Worm (Caenorhabditis elegans) whole organism, late embryonic: ENCODE measurements around the gene inx-3.

Experiments used
- F13H6.1 ChIP-seq: sonication (generic microtip); optimal IDR thresholded peaks from 2 replicates; lab custom pipeline; 2016; ENCODE audit warnings: missing genetic modification characterization, missing compliant biosample characterization
- K02D7.2 ChIP-seq: sonication (generic microtip); optimal IDR thresholded peaks from 2 replicates; lab custom pipeline; 2017; ENCODE audit warnings: mild to moderate bottlenecking, missing genetic modification characterization, missing compliant biosample characterization
- K09A11.1 ChIP-seq: sonication (generic microtip); optimal IDR thresholded peaks from 2 replicates; lab custom pipeline; 2017; ENCODE audit warnings: antibody characterized with exemption, mild to moderate bottlenecking, missing genetic modification characterization, missing compliant biosample characterization; ENCODE audit not compliant: insufficient read depth
- ahr-1 ChIP-seq: sonication (generic microtip); optimal IDR thresholded peaks from 2 replicates; lab custom pipeline; 2016; ENCODE audit warnings: missing genetic modification characterization, missing compliant biosample characterization
- ama-1 ChIP-seq: fragments of 150-350 bp; optimal IDR thresholded peaks from 2 replicates; lab custom pipeline; 2014
- ceh-14 ChIP-seq: sonication (generic microtip); optimal IDR thresholded peaks from 2 replicates; lab custom pipeline; 2016; ENCODE audit warnings: missing genotype, missing genetic modification characterization, missing compliant biosample characterization
- ceh-19 ChIP-seq: fragments of 200-800 bp; sonication (Bioruptor generic); optimal IDR thresholded peaks from 2 replicates; lab custom pipeline; 2018; ENCODE audit warnings: mild to moderate bottlenecking, missing genetic modification characterization, missing compliant biosample characterization
- ceh-2 ChIP-seq: sonication (generic microtip); optimal IDR thresholded peaks from 2 replicates; lab custom pipeline; 2016; ENCODE audit warnings: missing genotype, missing genetic modification characterization, missing compliant biosample characterization
- ceh-22 ChIP-seq: sonication (generic microtip); optimal IDR thresholded peaks from 2 replicates; lab custom pipeline; 2017; ENCODE audit warnings: missing biosample characterization, missing genetic modification characterization
- ceh-24 ChIP-seq: sonication (generic microtip); optimal IDR thresholded peaks from 2 replicates; lab custom pipeline; 2016; ENCODE audit warnings: mild to moderate bottlenecking, missing genetic modification characterization, missing compliant biosample characterization
- ceh-31 ChIP-seq: sonication (generic microtip); optimal IDR thresholded peaks from 2 replicates; lab custom pipeline; 2016; ENCODE audit warnings: missing genetic modification characterization, missing compliant biosample characterization
- ceh-48 ChIP-seq: sonication (generic microtip); optimal IDR thresholded peaks from 2 replicates; lab custom pipeline; 2016; ENCODE audit warnings: missing genetic modification characterization, inconsistent platforms, missing compliant biosample characterization
- ceh-6 ChIP-seq: fragments of 200-800 bp; sonication (Bioruptor generic); optimal IDR thresholded peaks from 2 replicates; lab custom pipeline; 2018; ENCODE audit warnings: mild to moderate bottlenecking, missing genetic modification characterization, missing compliant biosample characterization
- che-1 ChIP-seq: sonication (generic microtip); optimal IDR thresholded peaks from 2 replicates; lab custom pipeline; 2016; ENCODE audit warnings: mild to moderate bottlenecking, missing genetic modification characterization, missing compliant biosample characterization
- dmd-4 ChIP-seq: sonication (generic microtip); optimal IDR thresholded peaks from 2 replicates; lab custom pipeline; 2016; ENCODE audit warnings: borderline replicate concordance, missing genetic modification characterization, missing compliant biosample characterization
- elt-2 ChIP-seq: sonication (generic microtip); optimal IDR thresholded peaks from 2 replicates; lab custom pipeline; 2016; ENCODE audit warnings: missing genetic modification reagents, missing genetic modification characterization, missing compliant biosample characterization
- ets-4 ChIP-seq: sonication (generic microtip); optimal IDR thresholded peaks from 2 replicates; lab custom pipeline; 2016; ENCODE audit warnings: missing genetic modification characterization, missing compliant biosample characterization
- eyg-1 ChIP-seq: sonication (generic microtip); optimal IDR thresholded peaks from 2 replicates; lab custom pipeline; 2016; ENCODE audit warnings: missing genotype, missing genetic modification characterization, missing compliant biosample characterization
- fax-1 ChIP-seq: sonication (generic microtip); optimal IDR thresholded peaks from 2 replicates; lab custom pipeline; 2016; ENCODE audit warnings: missing genotype, missing genetic modification characterization, missing compliant biosample characterization
- gmeb-2 ChIP-seq: sonication (generic microtip); optimal IDR thresholded peaks from 2 replicates; lab custom pipeline; 2016; ENCODE audit warnings: missing genetic modification characterization, inconsistent platforms, missing compliant biosample characterization
- hlh-15 ChIP-seq: sonication (generic microtip); optimal IDR thresholded peaks from 2 replicates; lab custom pipeline; 2016; ENCODE audit warnings: missing genetic modification characterization, missing compliant biosample characterization
- hlh-6 ChIP-seq: sonication (generic microtip); optimal IDR thresholded peaks from 2 replicates; lab custom pipeline; 2016; ENCODE audit warnings: missing genotype, missing genetic modification characterization, missing compliant biosample characterization
- hlh-8 ChIP-seq: sonication (generic microtip); optimal IDR thresholded peaks from 2 replicates; lab custom pipeline; 2016; ENCODE audit warnings: missing genotype, missing genetic modification characterization, missing compliant biosample characterization
- lim-6 ChIP-seq: sonication (generic microtip); optimal IDR thresholded peaks from 2 replicates; lab custom pipeline; 2016; ENCODE audit warnings: missing genetic modification characterization, missing compliant biosample characterization
- nfya-1 ChIP-seq: sonication (generic microtip); optimal IDR thresholded peaks from 2 replicates; lab custom pipeline; 2017; ENCODE audit warnings: missing genetic modification characterization, mild to moderate bottlenecking, missing compliant biosample characterization, antibody characterized with exemption, moderate library complexity
- pag-3 ChIP-seq: sonication (generic microtip); optimal IDR thresholded peaks from 2 replicates; lab custom pipeline; 2016; ENCODE audit warnings: missing compliant biosample characterization, missing genetic modification characterization, borderline replicate concordance
- pat-9 ChIP-seq: fragments of 200-800 bp; sonication (Bioruptor generic); optimal IDR thresholded peaks from 2 replicates; lab custom pipeline; 2018; ENCODE audit warnings: mild to moderate bottlenecking, missing genetic modification characterization, moderate library complexity, missing compliant biosample characterization
- pax-1 ChIP-seq: fragments of 150-350 bp; optimal IDR thresholded peaks from 2 replicates; lab custom pipeline; 2014; ENCODE audit warnings: missing biosample characterization, missing genetic modification characterization
- pha-2 ChIP-seq: sonication (generic microtip); optimal IDR thresholded peaks from 2 replicates; lab custom pipeline; 2017; ENCODE audit warnings: mild to moderate bottlenecking, missing genetic modification characterization, missing compliant biosample characterization
- pqm-1 ChIP-seq: sonication (generic microtip); optimal IDR thresholded peaks from 2 replicates; lab custom pipeline; 2016; ENCODE audit warnings: missing genetic modification characterization, missing compliant biosample characterization
- pros-1 ChIP-seq: fragments of 150-350 bp; optimal IDR thresholded peaks from 2 replicates; lab custom pipeline; 2014; ENCODE audit warnings: missing biosample characterization, missing genetic modification reagents, missing genetic modification characterization
- ref-2 ChIP-seq: sonication (generic microtip); optimal IDR thresholded peaks from 2 replicates; lab custom pipeline; 2016; ENCODE audit warnings: missing genetic modification characterization, missing compliant biosample characterization
- rnt-1 ChIP-seq: sonication (generic microtip); optimal IDR thresholded peaks from 2 replicates; lab custom pipeline; 2016; ENCODE audit warnings: missing genetic modification characterization, missing compliant biosample characterization
- sox-2 ChIP-seq: fragments of 200-800 bp; sonication (Bioruptor generic); IDR thresholded peaks from 2 replicates; pipeline ENCODE4 v1.3.6; 2022; ENCODE audit warnings: missing genetic modification reagents, missing genetic modification characterization, missing compliant biosample characterization
- sox-4 ChIP-seq: sonication (generic microtip); optimal IDR thresholded peaks from 2 replicates; lab custom pipeline; 2017; ENCODE audit warnings: mild to moderate bottlenecking, missing genetic modification characterization, inconsistent platforms, missing compliant biosample characterization
- tbx-2 ChIP-seq: sonication (generic microtip); optimal IDR thresholded peaks from 2 replicates; lab custom pipeline; 2016; ENCODE audit warnings: missing genetic modification characterization, missing compliant biosample characterization
- tbx-7 ChIP-seq: sonication (generic microtip); optimal IDR thresholded peaks from 2 replicates; lab custom pipeline; 2016; ENCODE audit warnings: missing genotype, missing genetic modification characterization, missing compliant biosample characterization
- ttx-3 ChIP-seq: sonication (generic microtip); optimal IDR thresholded peaks from 2 replicates; lab custom pipeline; 2016; ENCODE audit warnings: missing genetic modification reagents, missing genetic modification characterization, missing compliant biosample characterization
- unc-3 ChIP-seq, 2 experiments: fragments of 200-800 bp in 1 of 2; sonication (Bioruptor generic) in 1 of 2; sonication (generic microtip) in 1 of 2; conservative IDR thresholded peaks in 1 of 2; optimal IDR thresholded peaks in 1 of 2; 2 replicates each; pipeline versions ENCODE4 v1.3.6 to Lab custom; 2016 to 2022; ENCODE audit warnings: missing compliant biosample characterization in 2 of 2, missing genetic modification characterization in 2 of 2, missing genetic modification reagents in 1 of 2
- unc-42 ChIP-seq: sonication (generic microtip); optimal IDR thresholded peaks from 2 replicates; lab custom pipeline; 2016; ENCODE audit warnings: missing genotype, missing genetic modification characterization, missing compliant biosample characterization
- unc-86 ChIP-seq: sonication (generic microtip); optimal IDR thresholded peaks from 2 replicates; lab custom pipeline; 2016; ENCODE audit warnings: missing genetic modification characterization, missing compliant biosample characterization
- ztf-16 ChIP-seq: sonication (generic microtip); optimal IDR thresholded peaks from 2 replicates; lab custom pipeline; 2017; ENCODE audit warnings: missing genetic modification characterization, missing compliant biosample characterization

The inx-3 gene

ce11 chrX:5956130-5956529 lies 39.8 kb upstream of the inx-3 start:
- TF ChIP-seq tbx-2 (tag; lab: Kevin White, UChicago) (no peak), unc-42 (tag; lab: Kevin White, UChicago) (peak; percentile 17), che-1 (tag; lab: Kevin White, UChicago) (no peak), ttx-3 (no peak), pros-1 (tag; lab: Kevin White, UChicago) (no peak), ceh-19 (GFP tag; lab: Kevin White, UChicago) (no peak)

ce11 chrX:5958815-5959214 lies 37.1 kb upstream of the inx-3 start, which contains the start of gene R07E4.1:
Gene R07E4.1 (plus strand): TSS chrX:5959115.
- no peak for TF ChIP-seq gmeb-2 (tag; lab: Kevin White, UChicago)
- no peak for TF ChIP-seq ama-1 (lab: Kevin White, UChicago)
- TF ChIP-seq lim-6 (tag; lab: Kevin White, UChicago): no peak
- TF ChIP-seq rnt-1 (tag; lab: Kevin White, UChicago): no peak
- no peak for TF ChIP-seq ahr-1 (tag; lab: Kevin White, UChicago)
- no peak for TF ChIP-seq nfya-1 (tag; lab: Kevin White, UChicago)
- no peak for TF ChIP-seq ref-2
- no peak for TF ChIP-seq ceh-31 (tag; lab: Kevin White, UChicago)
- TF ChIP-seq tbx-2 (tag; lab: Kevin White, UChicago): no peak
- no peak for TF ChIP-seq hlh-8 (tag; lab: Kevin White, UChicago)
- no peak for TF ChIP-seq pqm-1
- no peak for TF ChIP-seq pha-2
- no peak for TF ChIP-seq dmd-4 (tag; lab: Kevin White, UChicago)
- TF ChIP-seq ceh-24 (tag; lab: Kevin White, UChicago): no peak
- TF ChIP-seq eyg-1: no peak
- TF ChIP-seq ets-4: no peak
- no peak for TF ChIP-seq ceh-48 (tag; lab: Kevin White, UChicago)
- TF ChIP-seq fax-1 (tag; lab: Kevin White, UChicago): no peak
- TF ChIP-seq K09A11.1 (tag; lab: Kevin White, UChicago): no peak
- TF ChIP-seq, all 69 proteins: peak for 0

DNA sequence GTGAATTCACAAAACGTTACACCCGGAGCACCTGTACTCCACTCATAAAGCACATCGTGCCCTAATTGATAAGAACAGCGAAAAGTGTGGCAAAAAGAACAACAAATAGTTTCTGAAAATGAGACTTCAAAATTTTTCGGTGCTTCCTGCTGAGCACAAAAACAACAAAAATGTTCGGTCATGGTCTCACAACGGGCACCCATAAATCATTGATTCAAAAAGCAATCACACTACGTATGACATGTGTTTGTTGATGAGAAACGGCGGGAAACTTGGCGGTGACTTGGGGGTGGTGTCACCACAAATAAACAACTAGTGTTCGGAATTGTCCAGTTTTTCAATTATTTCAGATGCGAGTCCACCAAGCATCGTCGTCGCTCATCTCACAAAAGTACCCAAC lies 35.1 kb upstream of the inx-3 start:
- no peak for TF ChIP-seq ceh-14 (tag; lab: Kevin White, UChicago)
- no peak for TF ChIP-seq unc-42 (tag; lab: Kevin White, UChicago)
- no peak for TF ChIP-seq ceh-6
- TF ChIP-seq dmd-4 (tag; lab: Kevin White, UChicago): no peak
- TF ChIP-seq hlh-15: no peak
- no peak for TF ChIP-seq gmeb-2 (tag; lab: Kevin White, UChicago)
- TF ChIP-seq ceh-2: no peak
- TF ChIP-seq unc-86 (tag; lab: Kevin White, UChicago): no peak
- TF ChIP-seq F13H6.1 (tag; lab: Kevin White, UChicago): no peak
- no peak for TF ChIP-seq pros-1 (tag; lab: Kevin White, UChicago)
- no peak for TF ChIP-seq K02D7.2 (tag; lab: Kevin White, UChicago)
- no peak for TF ChIP-seq ceh-19 (GFP tag; lab: Kevin White, UChicago)
- TF ChIP-seq pax-1: no peak
- no peak for TF ChIP-seq sox-4 (tag; lab: Kevin White, UChicago)
- no peak for TF ChIP-seq fax-1 (tag; lab: Kevin White, UChicago)

DNA sequence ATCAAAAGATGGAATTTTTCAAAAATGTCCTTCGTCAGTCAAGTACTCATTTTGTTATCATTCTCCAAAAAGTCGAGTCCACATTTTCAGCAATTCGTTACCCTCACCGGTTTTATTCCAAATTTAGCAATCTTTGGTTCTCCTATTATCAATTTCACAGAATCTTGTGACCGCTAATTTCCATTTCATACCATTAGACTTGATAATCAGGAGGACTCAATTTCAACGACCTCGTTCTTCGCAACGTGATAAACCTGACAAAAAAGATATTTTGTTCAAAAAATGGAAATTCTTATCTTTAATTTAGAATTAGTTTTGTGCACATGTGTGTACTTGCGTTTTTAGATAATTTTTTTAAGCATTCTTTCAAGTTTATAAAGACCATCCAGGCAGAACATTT lies 33.4 kb upstream of the inx-3 start:
- TF ChIP-seq hlh-6 (tag; lab: Kevin White, UChicago): no peak
- TF ChIP-seq sox-2: no peak
- no peak for TF ChIP-seq elt-2 (tag; lab: Kevin White, UChicago)
- TF ChIP-seq ceh-22: no peak
- TF ChIP-seq unc-3 (GFP tag; conservative IDR thresholded peaks at IDR 0.05; lab: Robert Waterston, UW): no peak
- no peak for TF ChIP-seq unc-3 (tag; optimal IDR thresholded peaks at IDR 0.05; lab: Kevin White, UChicago)
- no peak for TF ChIP-seq tbx-7 (tag; lab: Kevin White, UChicago)
- no peak for TF ChIP-seq pag-3 (tag; lab: Kevin White, UChicago)
- no peak for TF ChIP-seq rnt-1 (tag; lab: Kevin White, UChicago)
- no peak for TF ChIP-seq pqm-1
- no peak for TF ChIP-seq pat-9 (tag; lab: Kevin White, UChicago)
- no peak for TF ChIP-seq ztf-16 (tag; lab: Kevin White, UChicago)
- TF ChIP-seq lim-6 (tag; lab: Kevin White, UChicago): no peak
